Fruit fly (Drosophila melanogaster) whole organism, embryonic: ENCODE measurements around the gene CG16903.

ENCODE experiments used
- Atf-2 ChIP-seq: fragments of 200-800 bp; sonication (Bioruptor generic); optimal IDR thresholded peaks from 2 replicates; lab custom pipeline; 2016; ENCODE audit warnings: missing biosample characterization, missing genetic modification characterization
- Bgb ChIP-seq: fragments of 200-800 bp; sonication (Bioruptor generic); IDR thresholded peaks from 2 replicates; pipeline ENCODE4 v1.3.6; 2022; ENCODE audit warnings: missing biosample characterization, missing genetic modification characterization; ENCODE audit not compliant: partially characterized antibody
- CG10267 ChIP-seq: fragments of 200-800 bp; sonication (Bioruptor generic); optimal IDR thresholded peaks from 2 replicates; lab custom pipeline; 2018; ENCODE audit warnings: missing biosample characterization, mild to moderate bottlenecking, missing genetic modification characterization, moderate library complexity
- CG10979 ChIP-seq: fragments of 200-800 bp; sonication (Bioruptor generic); optimal IDR thresholded peaks from 2 replicates; lab custom pipeline; 2018; ENCODE audit warnings: missing biosample characterization, mild to moderate bottlenecking, missing genetic modification characterization, moderate library complexity
- CG13287 ChIP-seq: fragments of 200-800 bp; sonication (Bioruptor generic); IDR thresholded peaks from 2 replicates; pipeline ENCODE4 v1.3.6; 2022; ENCODE audit warnings: missing biosample characterization, missing genetic modification characterization; ENCODE audit not compliant: partially characterized antibody
- CG15269 ChIP-seq: fragments of 200-800 bp; sonication (Bioruptor generic); optimal IDR thresholded peaks from 2 replicates; lab custom pipeline; 2018; ENCODE audit warnings: missing biosample characterization, mild to moderate bottlenecking, missing genetic modification characterization, moderate library complexity
- CG1529 ChIP-seq: fragments of 200-800 bp; sonication (Bioruptor generic); optimal IDR thresholded peaks from 3 replicates; lab custom pipeline; 2018; ENCODE audit warnings: missing biosample characterization, missing genetic modification characterization
- CG17385 ChIP-seq: fragments of 200-800 bp; sonication (Bioruptor generic); optimal IDR thresholded peaks from 3 replicates; lab custom pipeline; 2018; ENCODE audit warnings: missing biosample characterization, mild to moderate bottlenecking, missing genetic modification characterization
- CG18599 ChIP-seq: fragments of 200-800 bp; sonication (Bioruptor generic); optimal IDR thresholded peaks from 3 replicates; lab custom pipeline; 2017; ENCODE audit warnings: missing biosample characterization, missing genetic modification characterization, mild to moderate bottlenecking, moderate library complexity, missing genetic modification reagents
- CG31441 ChIP-seq: fragments of 200-800 bp; sonication (Bioruptor generic); IDR thresholded peaks from 2 replicates; pipeline ENCODE4 v1.3.6; 2022; ENCODE audit warnings: missing biosample characterization, missing genetic modification characterization
- CG34376 ChIP-seq: fragments of 200-800 bp; sonication (Bioruptor generic); optimal IDR thresholded peaks from 2 replicates; lab custom pipeline; 2018; ENCODE audit warnings: missing biosample characterization, mild to moderate bottlenecking, missing genetic modification characterization
- CG4360 ChIP-seq: fragments of 200-800 bp; sonication (Bioruptor generic); IDR thresholded peaks from 2 replicates; pipeline ENCODE4 v1.3.6; 2022; ENCODE audit warnings: missing biosample characterization, missing genetic modification characterization
- CG6175 ChIP-seq: fragments of 200-800 bp; sonication (Bioruptor generic); IDR thresholded peaks from 3 replicates; pipeline ENCODE4 v1.3.6; 2022; ENCODE audit warnings: missing biosample characterization, missing genetic modification characterization
- CG6254 ChIP-seq: fragments of 200-800 bp; sonication (Bioruptor generic); optimal IDR thresholded peaks from 3 replicates; lab custom pipeline; 2017; ENCODE audit warnings: mild to moderate bottlenecking, missing biosample characterization, missing genetic modification reagents, missing genetic modification characterization
- CG7357 ChIP-seq: fragments of 200-800 bp; sonication (Bioruptor generic); IDR thresholded peaks from 3 replicates; pipeline ENCODE4 v1.3.6; 2022; ENCODE audit warnings: missing biosample characterization, missing genetic modification characterization
- CG7839 ChIP-seq: fragments of 200-800 bp; sonication (Bioruptor generic); optimal IDR thresholded peaks from 3 replicates; lab custom pipeline; 2018; ENCODE audit warnings: missing biosample characterization, mild to moderate bottlenecking, missing genetic modification characterization, moderate library complexity
- CG8765 ChIP-seq: fragments of 200-800 bp; sonication (Bioruptor generic); IDR thresholded peaks from 2 replicates; pipeline ENCODE4 v1.3.6; 2022; ENCODE audit warnings: missing biosample characterization, missing genetic modification characterization
- Dbx ChIP-seq: fragments of 200-800 bp; sonication (Bioruptor generic); IDR thresholded peaks from 3 replicates; pipeline ENCODE4 v1.3.6; 2022; ENCODE audit warnings: missing biosample characterization, missing genetic modification characterization
- H2.0 ChIP-seq: fragments of 200-800 bp; sonication (Bioruptor generic); IDR thresholded peaks from 2 replicates; pipeline ENCODE4 v1.3.6; 2022; ENCODE audit warnings: missing biosample characterization, missing genetic modification characterization
- HLH3B ChIP-seq: fragments of 200-800 bp; sonication (Bioruptor generic); IDR thresholded peaks from 2 replicates; pipeline ENCODE4 v1.3.6; 2022; ENCODE audit warnings: missing biosample characterization, missing genetic modification characterization
- Hmr ChIP-seq: fragments of 200-800 bp; sonication (Bioruptor generic); optimal IDR thresholded peaks from 3 replicates; lab custom pipeline; 2017; ENCODE audit warnings: mild to moderate bottlenecking, missing biosample characterization, missing genetic modification reagents, missing genetic modification characterization
- MESR4 ChIP-seq: fragments of 200-800 bp; sonication (Bioruptor generic); optimal IDR thresholded peaks from 2 replicates; lab custom pipeline; 2018; ENCODE audit warnings: missing biosample characterization, mild to moderate bottlenecking, missing genetic modification characterization, moderate library complexity
- MTF-1 ChIP-seq: fragments of 200-800 bp; sonication (Bioruptor generic); optimal IDR thresholded peaks from 2 replicates; lab custom pipeline; 2018; ENCODE audit warnings: missing biosample characterization, mild to moderate bottlenecking, missing genetic modification characterization, borderline replicate concordance
- Med ChIP-seq: fragments of 200-800 bp; sonication (Bioruptor generic); peaks from one replicate; lab custom pipeline; 2016; ENCODE audit warnings: missing biosample characterization, missing genetic modification characterization, mild to moderate bottlenecking, inconsistent platforms, moderate library complexity
- Trl ChIP-seq, 3 experiments: fragments of >200 bp in 2 of 3; fragments of 200-800 bp in 1 of 3; sonication (Bioruptor generic) in 1 of 3; optimal IDR thresholded peaks; 2 replicates in 1 of 3; 3 replicates in 2 of 3; lab custom pipeline; 2016 to 2017; ENCODE audit warnings: missing biosample characterization in 1 of 3, missing genetic modification characterization in 1 of 3
- az2 ChIP-seq: fragments of 200-800 bp; sonication (Bioruptor generic); optimal IDR thresholded peaks from 3 replicates; lab custom pipeline; 2016; ENCODE audit warnings: missing biosample characterization, missing genetic modification characterization
- croc ChIP-seq: fragments of 200-800 bp; sonication (Bioruptor generic); conservative IDR thresholded peaks from 3 replicates; pipeline ENCODE4 v1.3.6; 2022; ENCODE audit warnings: missing biosample characterization, missing genetic modification characterization
- da ChIP-seq: fragments of 200-800 bp; sonication (Bioruptor generic); optimal IDR thresholded peaks from 2 replicates; lab custom pipeline; 2016; ENCODE audit warnings: missing biosample characterization, missing genetic modification characterization
- dmrt11E ChIP-seq: fragments of 200-800 bp; sonication (Bioruptor generic); optimal IDR thresholded peaks from 3 replicates; lab custom pipeline; 2018; ENCODE audit warnings: missing biosample characterization, mild to moderate bottlenecking, missing genetic modification characterization, moderate library complexity
- dmrt99B ChIP-seq: fragments of 200-800 bp; sonication (Bioruptor generic); optimal IDR thresholded peaks from 2 replicates; lab custom pipeline; 2018; ENCODE audit warnings: missing biosample characterization, mild to moderate bottlenecking, missing genetic modification characterization, moderate library complexity
- ems ChIP-seq: fragments of 200-800 bp; sonication (Bioruptor generic); optimal IDR thresholded peaks from 3 replicates; lab custom pipeline; 2016; ENCODE audit warnings: missing biosample characterization, missing genetic modification characterization
- jigr1 ChIP-seq: fragments of 200-800 bp; sonication (Bioruptor generic); IDR thresholded peaks from 3 replicates; pipeline ENCODE4 v1.3.6; 2022; ENCODE audit warnings: missing biosample characterization, missing genetic modification characterization
- lola ChIP-seq, 3 experiments: fragments of >200 bp in 2 of 3; fragments of 200-800 bp in 1 of 3; sonication (Bioruptor generic) in 1 of 3; optimal IDR thresholded peaks; 2 replicates each; lab custom pipeline; 2017 to 2019; ENCODE audit warnings: missing biosample characterization in 3 of 3, missing genetic modification characterization in 3 of 3, mild to moderate bottlenecking in 1 of 3, moderate library complexity in 1 of 3
- nmo ChIP-seq: fragments of 200-800 bp; sonication (Bioruptor generic); optimal IDR thresholded peaks from 2 replicates; lab custom pipeline; 2018; ENCODE audit warnings: missing biosample characterization, mild to moderate bottlenecking, missing genetic modification characterization, moderate library complexity
- phol ChIP-seq: fragments of 200-800 bp; sonication (Bioruptor generic); optimal IDR thresholded peaks from 3 replicates; lab custom pipeline; 2018; ENCODE audit warnings: missing biosample characterization, mild to moderate bottlenecking, missing genetic modification characterization, moderate library complexity
- run ChIP-seq: fragments of 200-800 bp; sonication (Bioruptor generic); optimal IDR thresholded peaks from 3 replicates; lab custom pipeline; 2018; ENCODE audit warnings: missing biosample characterization, mild to moderate bottlenecking, missing genetic modification characterization
- scrt ChIP-seq: fragments of 200-800 bp; sonication (Bioruptor generic); optimal IDR thresholded peaks from 2 replicates; lab custom pipeline; 2018; ENCODE audit warnings: missing biosample characterization, mild to moderate bottlenecking, missing genetic modification characterization, moderate library complexity
- sens ChIP-seq: fragments of 200-800 bp; sonication (Bioruptor generic); peaks from one replicate; lab custom pipeline; 2016; ENCODE audit warnings: missing biosample characterization, missing genetic modification characterization
- seq ChIP-seq: fragments of 200-800 bp; sonication (Bioruptor generic); IDR thresholded peaks from 2 replicates; pipeline ENCODE4 v1.3.6; 2022; ENCODE audit warnings: missing biosample characterization, missing genetic modification characterization
- sima ChIP-seq: fragments of 200-800 bp; sonication (Bioruptor generic); optimal IDR thresholded peaks from 2 replicates; lab custom pipeline; 2016; ENCODE audit warnings: missing biosample characterization, missing genetic modification characterization
- sug ChIP-seq: fragments of 200-800 bp; optimal IDR thresholded peaks from 2 replicates; lab custom pipeline; 2019; ENCODE audit warnings: missing biosample characterization, mild to moderate bottlenecking, missing genetic modification characterization, moderate library complexity
- tgo ChIP-seq: fragments of 200-800 bp; sonication (Bioruptor generic); IDR thresholded peaks from 3 replicates; pipeline ENCODE4 v1.3.6; 2022; ENCODE audit warnings: missing biosample characterization, missing genetic modification characterization
- tll ChIP-seq, 2 experiments: fragments of 200-800 bp in 1 of 2; fragments of >200 bp in 1 of 2; sonication (Bioruptor generic) in 1 of 2; optimal IDR thresholded peaks; 2 replicates each; lab custom pipeline; 2017 to 2019; ENCODE audit warnings: missing biosample characterization in 2 of 2, missing genetic modification characterization in 2 of 2, mild to moderate bottlenecking in 1 of 2, moderate library complexity in 1 of 2
- unc-4 ChIP-seq: fragments of 200-800 bp; sonication (Bioruptor generic); IDR thresholded peaks from 2 replicates; pipeline ENCODE4 v1.3.6; 2022; ENCODE audit warnings: missing biosample characterization, missing genetic modification characterization; ENCODE audit not compliant: partially characterized antibody
- zen ChIP-seq: fragments of 200-800 bp; sonication (Bioruptor generic); optimal IDR thresholded peaks from 3 replicates; lab custom pipeline; 2018; ENCODE audit warnings: missing biosample characterization, mild to moderate bottlenecking, missing genetic modification characterization, moderate library complexity

The CG16903 gene

DNA sequence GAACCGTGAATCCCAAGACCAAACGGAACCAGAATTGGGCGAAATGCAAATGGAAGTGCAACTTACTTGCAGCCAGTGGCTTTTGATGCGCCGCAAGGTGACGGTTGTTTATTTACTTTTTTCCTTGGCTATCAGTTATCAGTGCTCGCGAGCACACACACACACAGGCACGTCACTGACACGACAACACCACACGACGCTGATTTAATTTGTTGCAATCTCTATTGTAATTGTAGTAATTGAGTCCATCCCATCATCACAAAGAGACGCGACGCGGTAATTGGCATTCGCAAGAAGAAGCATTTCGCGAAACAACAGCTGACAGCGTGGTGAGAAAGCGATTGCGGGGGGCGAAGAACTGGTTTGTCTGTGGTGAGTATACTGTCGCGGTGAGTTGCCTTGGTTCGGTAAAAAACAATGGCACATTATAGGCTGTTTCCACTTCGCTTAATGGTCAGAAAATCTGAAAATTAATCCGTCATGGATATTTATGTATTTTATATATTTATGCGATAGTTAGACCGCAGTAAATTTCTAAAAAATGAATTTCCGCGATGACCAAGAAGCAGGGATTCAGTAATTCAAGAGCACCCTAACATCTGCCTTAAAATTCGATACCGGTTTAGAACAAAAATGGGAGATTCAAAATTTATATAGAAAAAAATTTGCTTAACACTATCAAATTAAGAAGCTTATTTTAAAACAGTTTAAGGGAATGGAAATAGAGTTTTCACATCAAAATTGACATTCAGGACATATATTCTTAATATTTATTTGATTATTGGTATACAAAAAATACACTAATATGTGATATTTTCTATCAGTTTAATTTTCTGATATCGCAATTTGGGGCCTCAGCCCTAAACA, 38.0 kb downstream of the CG16903 start, which contains the start of the genes Actn and usp (continued):
- TF ChIP-seq nmo (GFP tag; lab: Kevin White, UChicago) (peak; percentile 44), sug (tag; lab: Kevin White, UChicago) (peak; percentile 95), CG34376 (peak; percentile 12), Med (GFP tag; lab: Kevin White, UChicago) (peak; percentile 80), CG31441 (GFP tag; lab: Robert Waterston, UW) (peak; percentile 50), lola (GFP tag; optimal IDR thresholded peaks at IDR 0.05; lab: Kevin White, UChicago) (peak in 2 of 3 experiments; percentile 12 to 93), zen (tag; lab: Kevin White, UChicago) (peak; percentile 38), dmrt99B (tag; lab: Kevin White, UChicago) (peak; percentile 22), CG7357 (GFP tag; lab: Robert Waterston, UW) (peak; percentile 89), Hmr (GFP tag; lab: Kevin White, UChicago) (peak; percentile 12), CG15269 (tag; lab: Kevin White, UChicago) (peak; percentile 31), dmrt11E (tag; lab: Kevin White, UChicago) (peak; percentile 16), CG10979 (tag; lab: Kevin White, UChicago) (peak; percentile 35), tll (GFP tag; optimal IDR thresholded peaks at IDR 0.05; lab: Kevin White, UChicago) (no peak), sens (GFP tag; lab: Kevin White, UChicago) (peak; percentile 86), CG13287 (GFP tag; lab: Robert Waterston, UW) (peak; percentile 45), CG10267 (tag; lab: Kevin White, UChicago) (peak; percentile 36), seq (GFP tag; lab: Robert Waterston, UW) (0 out of 2 replicates have a peak, but pooled peaks have one; percentile 10), MTF-1 (GFP tag; lab: Kevin White, UChicago) (no peak), CG7839 (tag; lab: Kevin White, UChicago) (peak; percentile 47)

DNA sequence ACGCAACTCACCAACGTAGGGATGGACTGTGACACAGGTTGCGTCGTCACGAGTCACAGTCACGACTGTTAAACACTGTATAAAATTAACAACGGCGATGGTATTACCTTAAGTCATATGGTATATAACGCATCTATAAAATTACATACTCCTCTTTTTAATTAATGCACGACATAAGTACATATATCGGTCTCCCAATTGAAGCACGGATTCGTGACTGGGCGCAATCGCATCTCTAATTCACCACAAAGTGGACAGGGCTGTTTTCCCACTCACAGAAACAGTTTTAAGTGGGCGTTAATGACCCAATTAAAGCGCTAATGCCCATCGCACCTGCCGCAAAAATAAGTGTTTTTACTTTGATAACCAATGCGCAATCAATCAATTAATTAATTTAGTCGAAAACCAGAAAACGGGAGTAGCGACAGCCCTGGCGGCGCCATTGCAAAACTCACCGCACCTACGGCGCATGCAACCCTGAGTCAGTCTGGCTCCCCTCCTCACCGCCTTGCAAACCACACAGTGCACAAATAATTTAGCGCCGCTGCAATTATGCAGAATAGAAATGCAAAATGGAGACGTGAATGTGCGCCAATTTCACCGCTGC, 38.8 kb downstream of the CG16903 start, which contains the start of gene CG4313:
TSS of gene CG4313 (plus strand) at position 557 of the 607 bp plus-strand sequence.
- TF ChIP-seq Dbx (GFP tag; lab: Robert Waterston, UW), result peak; percentile 82
- TF ChIP-seq MESR4 (GFP tag; lab: Kevin White, UChicago), result no peak
- TF ChIP-seq run, result no peak
- peak; percentile 56; the same call in 1 of the 3 replicates for TF ChIP-seq croc (GFP tag; lab: Robert Waterston, UW)
- no peak for TF ChIP-seq Trl (optimal IDR thresholded peaks at IDR 0.05; lab: Kevin White, UChicago)
- peak; percentile 79 for TF ChIP-seq Trl (GFP tag; optimal IDR thresholded peaks at IDR 0.05; lab: Kevin White, UChicago)
- no peak for TF ChIP-seq sima
- peak; percentile 70 for TF ChIP-seq tgo
- TF ChIP-seq Bgb (GFP tag; lab: Robert Waterston, UW), result peak; percentile 69
- TF ChIP-seq phol (tag; lab: Kevin White, UChicago), result peak; percentile 82
- TF ChIP-seq CG6175 (GFP tag; lab: Robert Waterston, UW), result no peak
- peak; percentile 86 for TF ChIP-seq unc-4 (GFP tag; lab: Robert Waterston, UW)
- peak; percentile 54 for TF ChIP-seq CG18599 (GFP tag; lab: Kevin White, UChicago)
- TF ChIP-seq ems (GFP tag; lab: Kevin White, UChicago), result peak; percentile 66
- peak; percentile 4 for TF ChIP-seq CG6254 (GFP tag; lab: Kevin White, UChicago)
- TF ChIP-seq CG17385 (GFP tag; lab: Kevin White, UChicago), result peak; percentile 44
- no peak for TF ChIP-seq CG4360 (GFP tag; lab: Robert Waterston, UW)
- peak; percentile 42; the same call in 1 of the 2 replicates for TF ChIP-seq H2.0
- no peak for TF ChIP-seq jigr1 (GFP tag; lab: Robert Waterston, UW)
- no peak for TF ChIP-seq CG1529 (GFP tag; lab: Kevin White, UChicago)
- peak; percentile 63 for TF ChIP-seq Atf-2 (GFP tag; lab: Kevin White, UChicago)
- peak; percentile 20 for TF ChIP-seq da (GFP tag; lab: Kevin White, UChicago)
- TF ChIP-seq HLH3B (GFP tag; lab: Robert Waterston, UW), result peak; percentile 27; the same call in 1 of the 2 replicates
- peak; percentile 59 for TF ChIP-seq az2 (GFP tag; lab: Kevin White, UChicago)
- TF ChIP-seq scrt, result peak; percentile 44
- TF ChIP-seq CG8765, result peak; percentile 46; the same call in 1 of the 2 replicates
